Worm (Caenorhabditis elegans) whole organism, young adult: ENCODE results near the gene gmap-1.
A peak's percentile ranks its signal among the peaks of the same experiment; 100 is the strongest.

Experiments
- C06A6.2 ChIP-seq: fragments of 200-800 bp; sonication (Bioruptor generic); conservative IDR thresholded peaks from 2 replicates; pipeline ENCODE4 v1.3.6; 2022; ENCODE audit warnings: missing genetic modification characterization, missing compliant biosample characterization
- C17E4.6 ChIP-seq: fragments of 200-800 bp; sonication (Bioruptor generic); IDR thresholded peaks from 2 replicates; pipeline ENCODE4 v1.3.6; 2022; ENCODE audit warnings: missing genetic modification reagents, missing genetic modification characterization, missing compliant biosample characterization
- F37B4.10 ChIP-seq: fragments of 200-800 bp; sonication (Bioruptor generic); IDR thresholded peaks from 2 replicates; pipeline ENCODE4 v1.3.6; 2022; ENCODE audit warnings: missing genetic modification characterization, missing compliant biosample characterization
- F39B2.1 ChIP-seq: fragments of 200-800 bp; sonication (Bioruptor generic); IDR thresholded peaks from 2 replicates; pipeline ENCODE4 v1.3.6; 2022; ENCODE audit warnings: missing genetic modification reagents, missing genetic modification characterization, missing compliant biosample characterization
- F49E8.2 ChIP-seq: sonication (generic microtip); optimal IDR thresholded peaks from 3 replicates; lab custom pipeline; 2017; ENCODE audit warnings: missing genetic modification characterization, mild to moderate bottlenecking, missing compliant biosample characterization, antibody characterized with exemption, moderate library complexity; ENCODE audit not compliant: insufficient read depth
- F57A8.1 ChIP-seq: fragments of 200-800 bp; sonication (Bioruptor generic); optimal IDR thresholded peaks from 2 replicates; lab custom pipeline; 2018; ENCODE audit warnings: mild to moderate bottlenecking, missing genetic modification characterization, moderate library complexity, missing compliant biosample characterization
- F57C9.4 ChIP-seq: sonication (generic microtip); optimal IDR thresholded peaks from 2 replicates; lab custom pipeline; 2017; ENCODE audit warnings: mild to moderate bottlenecking, missing genetic modification characterization, missing compliant biosample characterization
- K11D2.4 ChIP-seq: fragments of 200-800 bp; sonication (Bioruptor generic); IDR thresholded peaks from 2 replicates; pipeline ENCODE4 v1.3.6; 2022; ENCODE audit warnings: missing genetic modification reagents, missing genetic modification characterization, missing compliant biosample characterization
- K12H6.12 ChIP-seq: fragments of 200-800 bp; sonication (Bioruptor generic); optimal IDR thresholded peaks from 2 replicates; lab custom pipeline; 2018; ENCODE audit warnings: mild to moderate bottlenecking, missing genetic modification characterization, missing compliant biosample characterization
- Y79H2A.3 ChIP-seq: fragments of 200-800 bp; sonication (Bioruptor generic); conservative IDR thresholded peaks from 2 replicates; pipeline ENCODE4 v1.3.6; 2022; ENCODE audit warnings: missing genetic modification reagents, missing genetic modification characterization, missing compliant biosample characterization
- akir-1 ChIP-seq: fragments of 200-800 bp; sonication (Bioruptor generic); optimal IDR thresholded peaks from 2 replicates; lab custom pipeline; 2018; ENCODE audit warnings: mild to moderate bottlenecking, missing genetic modification characterization, moderate library complexity, missing compliant biosample characterization
- atf-7 ChIP-seq: sonication (generic microtip); optimal IDR thresholded peaks from 2 replicates; lab custom pipeline; 2017; ENCODE audit warnings: mild to moderate bottlenecking, missing genetic modification characterization, missing compliant biosample characterization
- cebp-1 ChIP-seq, 2 experiments: fragments of 200-800 bp in 1 of 2; sonication (Bioruptor generic) in 1 of 2; sonication (generic microtip) in 1 of 2; IDR thresholded peaks in 1 of 2; optimal IDR thresholded peaks in 1 of 2; 2 replicates each; pipeline versions ENCODE4 v1.3.6 to Lab custom; 2017 to 2022; ENCODE audit warnings: missing compliant biosample characterization in 2 of 2, missing genetic modification characterization in 2 of 2, mild to moderate bottlenecking in 1 of 2, missing genetic modification reagents in 1 of 2, moderate library complexity in 1 of 2
- ceh-58 ChIP-seq: fragments of 200-800 bp; sonication (Bioruptor generic); IDR thresholded peaks from 2 replicates; pipeline ENCODE4 v1.3.6; 2022; ENCODE audit warnings: missing genetic modification characterization, missing compliant biosample characterization
- chd-7 ChIP-seq: sonication (generic microtip); optimal IDR thresholded peaks from 2 replicates; lab custom pipeline; 2016; ENCODE audit warnings: mild to moderate bottlenecking, missing genetic modification characterization, moderate library complexity, missing compliant biosample characterization
- dpff-1 ChIP-seq: sonication (generic microtip); optimal IDR thresholded peaks from 2 replicates; lab custom pipeline; 2017; ENCODE audit warnings: mild to moderate bottlenecking, missing genetic modification characterization, missing compliant biosample characterization
- dpl-1 ChIP-seq: fragments of 150-350 bp; optimal IDR thresholded peaks from 2 replicates; lab custom pipeline; 2014; ENCODE audit warnings: missing biosample characterization, missing genetic modification reagents, missing genetic modification characterization
- egl-18 ChIP-seq: fragments of 200-800 bp; sonication (Bioruptor generic); IDR thresholded peaks from 2 replicates; pipeline ENCODE4 v1.3.6; 2022; ENCODE audit warnings: missing genetic modification reagents, missing genetic modification characterization, missing compliant biosample characterization
- ets-4 ChIP-seq: fragments of 200-800 bp; sonication (Bioruptor generic); optimal IDR thresholded peaks from 2 replicates; lab custom pipeline; 2018; ENCODE audit warnings: mild to moderate bottlenecking, missing genetic modification characterization, missing compliant biosample characterization
- him-1 ChIP-seq: sonication (generic microtip); optimal IDR thresholded peaks from 2 replicates; lab custom pipeline; 2016; ENCODE audit warnings: missing genotype, missing genetic modification reagents, missing genetic modification characterization, missing compliant biosample characterization
- hlh-26 ChIP-seq: fragments of 200-800 bp; sonication (Bioruptor generic); conservative IDR thresholded peaks from 2 replicates; pipeline ENCODE4 v1.3.6; 2022; ENCODE audit warnings: missing genetic modification reagents, missing genetic modification characterization, missing compliant biosample characterization
- hrde-1 ChIP-seq: sonication (generic microtip); optimal IDR thresholded peaks from 2 replicates; lab custom pipeline; 2016; ENCODE audit warnings: missing genetic modification characterization, mild to moderate bottlenecking, missing compliant biosample characterization, moderate library complexity, missing genotype, missing genetic modification reagents, borderline replicate concordance
- lin-26 ChIP-seq: fragments of 200-800 bp; sonication (Bioruptor generic); IDR thresholded peaks from 2 replicates; pipeline ENCODE4 v1.3.6; 2022; ENCODE audit warnings: missing genetic modification reagents, missing genetic modification characterization, missing compliant biosample characterization
- lin-40 ChIP-seq: sonication (generic microtip); optimal IDR thresholded peaks from 2 replicates; lab custom pipeline; 2016; ENCODE audit warnings: missing genetic modification characterization, mild to moderate bottlenecking, missing compliant biosample characterization, missing genotype, missing genetic modification reagents
- madf-10 ChIP-seq: sonication (generic microtip); optimal IDR thresholded peaks from 2 replicates; lab custom pipeline; 2016; ENCODE audit warnings: mild to moderate bottlenecking, missing genetic modification characterization, missing compliant biosample characterization
- madf-3 ChIP-seq: fragments of 200-800 bp; sonication (Bioruptor generic); IDR thresholded peaks from 2 replicates; pipeline ENCODE4 v1.3.6; 2022; ENCODE audit warnings: missing genetic modification reagents, missing genetic modification characterization, missing compliant biosample characterization
- madf-6 ChIP-seq: fragments of 200-800 bp; sonication (Bioruptor generic); IDR thresholded peaks from 2 replicates; pipeline ENCODE4 v1.3.6; 2022; ENCODE audit warnings: missing genetic modification reagents, missing genetic modification characterization, missing compliant biosample characterization
- mcd-1 ChIP-seq: fragments of 200-800 bp; sonication (Bioruptor generic); IDR thresholded peaks from 2 replicates; pipeline ENCODE4 v1.3.6; 2022; ENCODE audit warnings: missing genetic modification reagents, missing genetic modification characterization, missing compliant biosample characterization
- nfya-1 ChIP-seq: sonication (generic microtip); optimal IDR thresholded peaks from 2 replicates; lab custom pipeline; 2017; ENCODE audit warnings: antibody characterized with exemption, missing compliant biosample characterization, missing genetic modification characterization, borderline replicate concordance; ENCODE audit not compliant: insufficient read depth
- nhr-80 ChIP-seq: sonication (generic microtip); optimal IDR thresholded peaks from 2 replicates; lab custom pipeline; 2016; ENCODE audit warnings: missing genetic modification characterization, missing compliant biosample characterization
- repo-1 ChIP-seq: sonication (generic microtip); optimal IDR thresholded peaks from 2 replicates; lab custom pipeline; 2017; ENCODE audit warnings: mild to moderate bottlenecking, missing genetic modification characterization, missing compliant biosample characterization
- rpc-1 ChIP-seq, 2 experiments: fragments of 150-350 bp in 1 of 2; sonication (generic microtip) in 1 of 2; optimal IDR thresholded peaks; 2 replicates each; lab custom pipeline; 2014 to 2018; ENCODE audit warnings: missing biosample characterization in 1 of 2, missing genetic modification characterization in 1 of 2, missing genetic modification reagents in 1 of 2, missing genotype in 1 of 2
- sdz-38 ChIP-seq: sonication (generic microtip); optimal IDR thresholded peaks from 2 replicates; lab custom pipeline; 2016; ENCODE audit warnings: missing genotype, missing genetic modification characterization, missing compliant biosample characterization
- snpc-1.1 ChIP-seq: sonication (generic microtip); optimal IDR thresholded peaks from 2 replicates; lab custom pipeline; 2017; ENCODE audit warnings: missing genetic modification characterization, mild to moderate bottlenecking, missing compliant biosample characterization, antibody characterized with exemption, moderate library complexity, missing genotype, missing genetic modification reagents; ENCODE audit not compliant: insufficient read depth
- snpc-3.4 ChIP-seq: sonication (generic microtip); optimal IDR thresholded peaks from 2 replicates; lab custom pipeline; 2017; ENCODE audit warnings: missing genetic modification characterization, mild to moderate bottlenecking, missing compliant biosample characterization, antibody characterized with exemption, moderate library complexity, missing genotype, missing genetic modification reagents
- somi-1 ChIP-seq: fragments of 200-800 bp; sonication (Bioruptor generic); optimal IDR thresholded peaks from 2 replicates; lab custom pipeline; 2018; ENCODE audit warnings: mild to moderate bottlenecking, missing genetic modification characterization, missing compliant biosample characterization
- sptf-2 ChIP-seq: fragments of 200-800 bp; sonication (Bioruptor generic); optimal IDR thresholded peaks from 2 replicates; lab custom pipeline; 2018; ENCODE audit warnings: mild to moderate bottlenecking, missing genetic modification characterization, missing compliant biosample characterization
- tbp1 ChIP-seq: fragments of 200-800 bp; sonication (Bioruptor generic); optimal IDR thresholded peaks from 2 replicates; lab custom pipeline; 2018; ENCODE audit warnings: mild to moderate bottlenecking, missing genetic modification characterization, missing compliant biosample characterization
- tlf-1 ChIP-seq: fragments of 200-800 bp; sonication (Bioruptor generic); optimal IDR thresholded peaks from 2 replicates; lab custom pipeline; 2018; ENCODE audit warnings: mild to moderate bottlenecking, missing genetic modification characterization, missing compliant biosample characterization
- ztf-26 ChIP-seq: sonication (generic microtip); optimal IDR thresholded peaks from 2 replicates; lab custom pipeline; 2017; ENCODE audit warnings: missing genetic modification characterization, missing compliant biosample characterization
- ztf-28 ChIP-seq: fragments of 200-800 bp; sonication (Bioruptor generic); IDR thresholded peaks from 2 replicates; pipeline ENCODE4 v1.3.6; 2022; ENCODE audit warnings: missing genetic modification reagents, missing genetic modification characterization, missing compliant biosample characterization
- ztf-6 ChIP-seq: fragments of 200-800 bp; sonication (Bioruptor generic); IDR thresholded peaks from 2 replicates; pipeline ENCODE4 v1.3.6; 2022; ENCODE audit warnings: missing genetic modification reagents, missing genetic modification characterization, missing compliant biosample characterization

The gmap-1 gene

ce11 chrX:12942296-12942695, 7.5 kb upstream of the gmap-1 start (continued):
- TF ChIP-seq madf-6 = no peak
- TF ChIP-seq somi-1 (GFP tag; lab: Kevin White, UChicago) = no peak
- TF ChIP-seq snpc-3.4 (tag; lab: Kevin White, UChicago) = peak; percentile 64
- TF ChIP-seq lin-40 = no peak
- no peak for TF ChIP-seq madf-10 (tag; lab: Kevin White, UChicago)
- no peak for TF ChIP-seq atf-7 (tag; lab: Kevin White, UChicago)
- peak; percentile 66 for TF ChIP-seq him-1 (tag; lab: Kevin White, UChicago)
- TF ChIP-seq nhr-80 (tag; lab: Kevin White, UChicago) = no peak
- TF ChIP-seq chd-7 (tag; lab: Kevin White, UChicago) = no peak
- TF ChIP-seq C06A6.2 (GFP tag; lab: Robert Waterston, UW) = no peak
- TF ChIP-seq F49E8.2 (tag; lab: Kevin White, UChicago) = peak; percentile 21
- TF ChIP-seq ztf-6 (GFP tag; lab: Robert Waterston, UW) = no peak
- no peak for TF ChIP-seq repo-1 (tag; lab: Kevin White, UChicago)
- no peak for TF ChIP-seq snpc-1.1 (tag; lab: Kevin White, UChicago)
- TF ChIP-seq hlh-26 (GFP tag; lab: Robert Waterston, UW) = no peak
- TF ChIP-seq F37B4.10 = no peak
- TF ChIP-seq sdz-38 (tag; lab: Kevin White, UChicago) = no peak
- no peak for TF ChIP-seq F57C9.4
- TF ChIP-seq akir-1 = no peak
- TF ChIP-seq ets-4 (GFP tag; lab: Kevin White, UChicago) = no peak
- peak; percentile 70 for TF ChIP-seq lin-26 (GFP tag; lab: Robert Waterston, UW)
- no peak for TF ChIP-seq ceh-58 (GFP tag; lab: Robert Waterston, UW)
- TF ChIP-seq tlf-1 (GFP tag; lab: Kevin White, UChicago) = no peak
- TF ChIP-seq ztf-28 (GFP tag; lab: Robert Waterston, UW) = no peak
- TF ChIP-seq K12H6.12 = no peak
- no peak for TF ChIP-seq F57A8.1 (GFP tag; lab: Kevin White, UChicago)
- no peak for TF ChIP-seq Y79H2A.3 (GFP tag; lab: Robert Waterston, UW)
- no peak for TF ChIP-seq dpff-1 (tag; lab: Kevin White, UChicago)
- peak; percentile 90 for TF ChIP-seq tbp1 (GFP tag; lab: Kevin White, UChicago)
- TF ChIP-seq C17E4.6 = no peak
- TF ChIP-seq mcd-1 (GFP tag; lab: Robert Waterston, UW) = no peak
- no peak for TF ChIP-seq nfya-1 (tag; lab: Kevin White, UChicago)
- peak; percentile 37; the same call in 1 of the 2 replicates for TF ChIP-seq cebp-1 (GFP tag; IDR thresholded peaks at IDR 0.05; lab: Robert Waterston, UW)
- TF ChIP-seq cebp-1 (tag; optimal IDR thresholded peaks at IDR 0.05; lab: Kevin White, UChicago) = no peak
- no peak for TF ChIP-seq egl-18 (GFP tag; lab: Robert Waterston, UW)
- no peak for TF ChIP-seq ztf-26 (tag; lab: Kevin White, UChicago)
- no peak for TF ChIP-seq K11D2.4 (GFP tag; lab: Robert Waterston, UW)
- TF ChIP-seq madf-3 (GFP tag; lab: Robert Waterston, UW) = no peak
- no peak for TF ChIP-seq F39B2.1 (GFP tag; lab: Robert Waterston, UW)
- no peak for TF ChIP-seq dpl-1 (GFP tag; lab: Kevin White, UChicago)
- TF ChIP-seq sptf-2 (GFP tag; lab: Kevin White, UChicago) = no peak
- TF ChIP-seq rpc-1 (optimal IDR thresholded peaks at IDR 0.05; lab: Kevin White, UChicago) = peak; percentile 75
- peak; percentile 85 for TF ChIP-seq rpc-1 (tag; optimal IDR thresholded peaks at IDR 0.05; lab: Kevin White, UChicago)
- no peak for TF ChIP-seq hrde-1 (tag; lab: Kevin White, UChicago)
